Worm (Caenorhabditis elegans) whole organism, L2 larva: ENCODE measurements around the gene Y37A1A.2.

Experiments
- Y55F3AM.14 ChIP-seq: fragments of 200-800 bp; sonication (Bioruptor generic); optimal IDR thresholded peaks from 2 replicates; lab custom pipeline; 2018; ENCODE audit warnings: mild to moderate bottlenecking, missing genetic modification characterization, missing compliant biosample characterization
- alr-1 ChIP-seq: fragments of 150-350 bp; optimal IDR thresholded peaks from 2 replicates; lab custom pipeline; 2014; ENCODE audit warnings: missing biosample characterization, missing genetic modification characterization
- aly-2 ChIP-seq: fragments of 150-350 bp; optimal IDR thresholded peaks from 2 replicates; lab custom pipeline; 2014; ENCODE audit warnings: missing biosample characterization, missing genetic modification characterization
- ama-1 ChIP-seq: fragments of 150-350 bp; optimal IDR thresholded peaks from 2 replicates; lab custom pipeline; 2018; ENCODE audit warnings: inconsistent platforms
- blmp-1 ChIP-seq: sonication (generic microtip); optimal IDR thresholded peaks from 2 replicates; lab custom pipeline; 2017; ENCODE audit warnings: missing genetic modification characterization, mild to moderate bottlenecking, missing compliant biosample characterization, antibody characterized with exemption, moderate library complexity; ENCODE audit not compliant: insufficient read depth
- ceh-82 ChIP-seq: fragments of 150-350 bp; optimal IDR thresholded peaks from 2 replicates; lab custom pipeline; 2014; ENCODE audit warnings: missing biosample characterization, missing genetic modification characterization
- crh-2 ChIP-seq: sonication (generic microtip); optimal IDR thresholded peaks from 2 replicates; lab custom pipeline; 2017; ENCODE audit warnings: missing biosample characterization, missing genetic modification characterization
- elt-1 ChIP-seq: fragments of 150-350 bp; optimal IDR thresholded peaks from 2 replicates; lab custom pipeline; 2014; ENCODE audit warnings: missing biosample characterization, missing genetic modification characterization
- elt-3 ChIP-seq: sonication (generic microtip); optimal IDR thresholded peaks from 2 replicates; lab custom pipeline; 2017; ENCODE audit warnings: missing biosample characterization, missing genetic modification characterization
- fos-1 ChIP-seq: fragments of 150-350 bp; optimal IDR thresholded peaks from 2 replicates; lab custom pipeline; 2014; ENCODE audit warnings: missing biosample characterization, missing genetic modification characterization
- lin-11 ChIP-seq: fragments of 150-350 bp; sonication (generic microtip); optimal IDR thresholded peaks from 2 replicates; lab custom pipeline; 2014; ENCODE audit warnings: missing biosample characterization, missing genetic modification characterization, inconsistent platforms, mixed read lengths
- lsy-2 ChIP-seq, 2 experiments: fragments of 150-350 bp in 1 of 2; sonication (generic microtip) in 1 of 2; optimal IDR thresholded peaks; 2 replicates each; lab custom pipeline; 2014 to 2017; ENCODE audit warnings: missing biosample characterization in 2 of 2, missing genetic modification characterization in 2 of 2
- mbf-1 ChIP-seq: sonication (generic microtip); optimal IDR thresholded peaks from 2 replicates; lab custom pipeline; 2017; ENCODE audit warnings: missing biosample characterization, missing genetic modification characterization
- nhr-10 ChIP-seq: sonication (generic microtip); optimal IDR thresholded peaks from 2 replicates; lab custom pipeline; 2017; ENCODE audit warnings: missing biosample characterization, missing genetic modification characterization
- nhr-11 ChIP-seq: fragments of 150-350 bp; optimal IDR thresholded peaks from 2 replicates; lab custom pipeline; 2014; ENCODE audit warnings: missing biosample characterization, missing genetic modification characterization
- nhr-12 ChIP-seq: fragments of 150-350 bp; optimal IDR thresholded peaks from 2 replicates; lab custom pipeline; 2014; ENCODE audit warnings: missing biosample characterization, missing genetic modification characterization
- nhr-129 ChIP-seq: fragments of 150-350 bp; optimal IDR thresholded peaks from 2 replicates; lab custom pipeline; 2014; ENCODE audit warnings: missing biosample characterization, missing genetic modification characterization
- nhr-21 ChIP-seq: fragments of 150-350 bp; optimal IDR thresholded peaks from 2 replicates; lab custom pipeline; 2014; ENCODE audit warnings: missing biosample characterization, missing genetic modification characterization
- nhr-23 ChIP-seq: fragments of 150-350 bp; optimal IDR thresholded peaks from 2 replicates; lab custom pipeline; 2014; ENCODE audit warnings: missing biosample characterization, missing genetic modification reagents, missing genetic modification characterization
- nhr-237 ChIP-seq: fragments of 150-350 bp; optimal IDR thresholded peaks from 2 replicates; lab custom pipeline; 2014; ENCODE audit warnings: missing biosample characterization, missing genetic modification characterization
- nhr-25 ChIP-seq: fragments of 150-350 bp; sonication (generic microtip); optimal IDR thresholded peaks from 3 replicates; lab custom pipeline; 2014; ENCODE audit warnings: missing biosample characterization, missing genetic modification characterization
- nhr-6 ChIP-seq: fragments of 150-350 bp; optimal IDR thresholded peaks from 2 replicates; lab custom pipeline; 2014; ENCODE audit warnings: missing biosample characterization, missing genetic modification characterization
- nhr-77 ChIP-seq: fragments of 150-350 bp; optimal IDR thresholded peaks from 2 replicates; lab custom pipeline; 2014; ENCODE audit warnings: missing biosample characterization, missing genetic modification characterization
- sem-4 ChIP-seq: fragments of 150-350 bp; optimal IDR thresholded peaks from 2 replicates; lab custom pipeline; 2014; ENCODE audit warnings: missing biosample characterization, missing genetic modification reagents, missing genetic modification characterization
- sma-3 ChIP-seq: sonication (generic microtip); optimal IDR thresholded peaks from 2 replicates; lab custom pipeline; 2016; ENCODE audit warnings: missing genetic modification reagents, missing genetic modification characterization, missing compliant biosample characterization
- sma-9 ChIP-seq, 2 experiments: fragments of 150-350 bp in 1 of 2; sonication (generic microtip) in 1 of 2; optimal IDR thresholded peaks; 2 replicates each; lab custom pipeline; 2014 to 2016; ENCODE audit warnings: missing genetic modification characterization in 2 of 2, mild to moderate bottlenecking in 1 of 2, missing biosample characterization in 1 of 2, missing compliant biosample characterization in 1 of 2, missing genetic modification reagents in 1 of 2, moderate library complexity in 1 of 2
- snpc-4 ChIP-seq: fragments of 150-350 bp; optimal IDR thresholded peaks from 2 replicates; lab custom pipeline; 2014; ENCODE audit warnings: missing biosample characterization, missing genetic modification characterization
- unc-39 ChIP-seq: fragments of 150-350 bp; optimal IDR thresholded peaks from 2 replicates; lab custom pipeline; 2014; ENCODE audit warnings: missing biosample characterization, missing genetic modification characterization
- unc-55 ChIP-seq: fragments of 150-350 bp; sonication (generic microtip); optimal IDR thresholded peaks from 3 replicates; lab custom pipeline; 2014; ENCODE audit warnings: missing biosample characterization, missing genetic modification reagents, missing genetic modification characterization
- zag-1 ChIP-seq: fragments of 150-350 bp; optimal IDR thresholded peaks from 2 replicates; lab custom pipeline; 2014; ENCODE audit warnings: missing biosample characterization, missing genetic modification characterization
- ztf-4 ChIP-seq: fragments of 150-350 bp; optimal IDR thresholded peaks from 2 replicates; lab custom pipeline; 2014; ENCODE audit warnings: missing biosample characterization, missing genetic modification characterization

The Y37A1A.2 gene

DNA sequence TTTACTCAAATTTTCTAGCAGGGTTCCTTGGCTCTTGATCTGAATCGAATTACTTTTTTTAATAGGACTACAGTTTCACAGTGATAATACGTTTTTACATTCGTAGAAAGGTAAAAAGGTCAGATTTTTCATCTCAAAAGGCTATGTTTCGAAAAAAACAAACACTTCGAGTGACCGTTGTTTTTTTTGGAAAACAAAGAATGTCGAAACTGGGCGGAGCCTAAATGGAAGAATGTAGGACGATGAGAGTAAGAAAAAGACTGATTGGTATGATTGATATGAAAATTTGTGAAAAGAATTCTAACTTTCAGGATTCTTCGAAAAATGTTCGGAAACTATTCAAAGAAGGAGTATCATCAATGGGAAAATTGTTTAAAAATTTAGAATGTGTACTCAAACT, at the start of gene Y37A1A.2:
Gene Y37A1A.2 (minus strand): TSS at position 101 of the 400 bp plus-strand sequence.
- TF ChIP-seq ama-1 (lab: Kevin White, UChicago) (no peak), unc-39 (tag; lab: Kevin White, UChicago) (no peak), nhr-25 (tag; lab: Kevin White, UChicago) (no peak), alr-1 (tag; lab: Kevin White, UChicago) (no peak), nhr-12 (tag; lab: Kevin White, UChicago) (no peak), lsy-2 (tag; optimal IDR thresholded peaks at IDR 0.05; lab: Kevin White, UChicago) (no peak), lin-11 (tag; lab: Kevin White, UChicago) (no peak), nhr-21 (tag; lab: Kevin White, UChicago) (no peak), ztf-4 (tag; lab: Kevin White, UChicago) (no peak), sem-4 (tag; lab: Kevin White, UChicago) (no peak), aly-2 (tag; lab: Kevin White, UChicago) (no peak), nhr-129 (no peak), ceh-82 (tag; lab: Kevin White, UChicago) (no peak), nhr-10 (tag; lab: Kevin White, UChicago) (no peak), snpc-4 (no peak)

DNA sequence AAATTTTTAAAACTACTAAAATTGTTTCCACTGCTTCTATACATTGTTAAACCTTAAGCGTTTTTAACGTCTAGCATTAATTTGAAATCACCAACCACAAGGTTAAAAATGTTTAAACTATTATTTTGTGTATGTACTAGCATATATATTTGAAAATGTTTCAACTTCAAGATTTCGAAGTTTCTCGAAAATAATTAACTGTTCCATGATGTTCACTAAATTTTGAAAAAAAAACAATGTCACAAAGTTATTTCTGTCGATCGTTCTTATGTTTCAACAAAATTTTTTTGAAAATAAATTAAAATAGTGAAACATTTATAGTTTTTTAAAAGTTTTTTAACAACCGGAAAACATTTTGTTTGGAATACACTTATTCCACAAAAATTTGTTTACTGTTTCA, 41.7 kb upstream of the Y37A1A.2 start:
- no peak for TF ChIP-seq fos-1
- TF ChIP-seq elt-1 (tag; lab: Kevin White, UChicago) = no peak
- no peak for TF ChIP-seq sma-3 (GFP tag; lab: Kevin White, UChicago)
- no peak for TF ChIP-seq nhr-6 (tag; lab: Kevin White, UChicago)
- no peak for TF ChIP-seq crh-2
- TF ChIP-seq mbf-1 (tag; lab: Kevin White, UChicago) = no peak

DNA sequence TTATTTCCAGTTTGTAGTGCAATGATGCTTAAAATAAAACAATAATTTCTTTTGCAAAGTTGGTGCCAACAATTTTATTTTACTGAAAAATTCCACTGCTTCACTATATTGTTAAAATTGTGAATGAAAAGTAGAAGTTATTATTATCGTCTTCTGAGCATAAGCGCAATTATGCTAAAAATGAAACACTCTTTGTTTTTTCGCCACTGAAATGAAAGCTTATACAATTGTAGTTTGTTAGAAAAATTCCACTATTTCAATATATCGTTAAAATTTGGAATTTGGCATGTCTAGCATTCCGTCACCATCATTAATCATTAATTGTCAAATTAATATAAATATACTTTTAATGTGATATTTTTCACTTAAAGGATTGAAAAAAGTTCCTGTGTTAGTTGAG, 41.1 kb upstream of the Y37A1A.2 start:
- no peak for TF ChIP-seq mbf-1 (tag; lab: Kevin White, UChicago)
- no peak for TF ChIP-seq zag-1 (tag; lab: Kevin White, UChicago)
- no peak for TF ChIP-seq sma-9 (GFP tag; optimal IDR thresholded peaks at IDR 0.05; lab: Kevin White, UChicago)
- TF ChIP-seq sma-9 (tag; optimal IDR thresholded peaks at IDR 0.05; lab: Kevin White, UChicago) = no peak
- no peak for TF ChIP-seq Y55F3AM.14 (GFP tag; lab: Kevin White, UChicago)
- no peak for TF ChIP-seq nhr-23 (tag; lab: Kevin White, UChicago)
- TF ChIP-seq ceh-82 (tag; lab: Kevin White, UChicago) = no peak
- TF ChIP-seq unc-55 (GFP tag; lab: Kevin White, UChicago) = no peak
- no peak for TF ChIP-seq nhr-25 (tag; lab: Kevin White, UChicago)
- no peak for TF ChIP-seq fos-1
- TF ChIP-seq ama-1 (lab: Kevin White, UChicago) = no peak
- TF ChIP-seq unc-39 (tag; lab: Kevin White, UChicago) = no peak

DNA sequence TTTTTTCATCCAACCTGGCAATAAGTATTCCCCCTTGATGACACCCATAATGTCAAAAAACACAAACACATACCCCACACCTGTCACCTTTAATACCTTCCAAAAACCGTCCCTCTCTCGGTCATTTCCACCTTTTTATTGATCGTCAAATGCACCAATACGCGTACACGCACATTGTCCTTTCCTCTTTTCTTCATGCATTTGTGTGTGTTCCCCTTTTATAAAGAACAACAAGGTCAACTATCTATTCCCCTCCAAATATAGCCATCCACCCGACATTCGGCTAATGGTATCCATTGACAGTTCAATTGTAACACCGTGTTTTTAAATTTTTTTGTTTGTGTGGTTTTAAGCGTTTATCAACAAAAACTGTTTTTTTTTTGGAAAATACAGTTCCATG, 32.4 kb upstream of the Y37A1A.2 start:
- no peak for TF ChIP-seq blmp-1 (tag; lab: Kevin White, UChicago)
- no peak for TF ChIP-seq aly-2 (tag; lab: Kevin White, UChicago)
- TF ChIP-seq nhr-237 (tag; lab: Kevin White, UChicago) = no peak
- no peak for TF ChIP-seq crh-2
- TF ChIP-seq sem-4 (tag; lab: Kevin White, UChicago) = no peak
- TF ChIP-seq elt-3 (tag; lab: Kevin White, UChicago) = no peak
- TF ChIP-seq sma-9 (GFP tag; optimal IDR thresholded peaks at IDR 0.05; lab: Kevin White, UChicago) = no peak
- TF ChIP-seq sma-9 (tag; optimal IDR thresholded peaks at IDR 0.05; lab: Kevin White, UChicago) = no peak
- TF ChIP-seq nhr-25 (tag; lab: Kevin White, UChicago) = no peak

DNA sequence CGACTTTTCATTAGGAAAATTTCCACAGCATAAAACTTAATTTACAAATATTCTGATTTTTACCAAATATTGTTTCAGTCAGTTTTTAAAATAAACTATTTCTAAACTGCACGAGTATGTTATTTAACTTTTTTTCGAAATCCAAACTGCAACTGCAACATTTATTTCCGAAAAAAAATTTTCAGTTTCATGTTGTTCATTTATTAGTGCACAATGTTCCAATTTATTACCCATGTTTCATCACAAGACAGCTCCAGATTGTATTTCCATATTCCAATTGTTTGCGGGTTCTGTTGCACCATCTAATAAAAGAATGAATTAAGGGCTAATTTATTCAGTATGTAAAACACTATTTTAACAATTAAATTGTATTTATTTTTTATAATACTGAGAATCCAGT, 28.8 kb upstream of the Y37A1A.2 start:
- TF ChIP-seq fos-1 (no peak), alr-1 (tag; lab: Kevin White, UChicago) (no peak), nhr-77 (tag; lab: Kevin White, UChicago) (no peak)

DNA sequence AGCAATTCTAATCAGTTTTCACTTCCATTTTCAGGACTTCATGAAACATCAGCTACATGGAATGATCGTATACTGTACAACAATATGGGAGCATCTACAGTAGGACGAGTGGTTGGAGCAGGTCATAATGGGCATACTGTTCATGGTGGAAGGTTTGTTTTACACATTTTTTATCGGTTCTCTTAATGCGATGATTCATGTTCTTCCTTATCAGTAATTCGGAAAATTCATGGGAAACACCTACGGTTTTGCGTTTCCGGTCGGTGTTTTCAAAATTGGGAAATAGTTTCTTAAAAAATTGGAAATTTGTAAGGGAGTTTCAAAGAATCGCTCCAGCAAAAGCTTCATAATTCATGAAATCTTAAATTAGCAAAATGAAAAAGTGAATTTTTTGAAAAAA, 28.0 kb upstream of the Y37A1A.2 start:
- TF ChIP-seq nhr-11 (tag; lab: Kevin White, UChicago) = no peak
- TF ChIP-seq fos-1 = peak; percentile 85
